Fruit fly (Drosophila melanogaster) whole organism, embryonic: ENCODE results near the gene CG32073.

Experiments used
- Atf3 ChIP-seq: fragments of 200-800 bp; sonication (Bioruptor generic); optimal IDR thresholded peaks from 3 replicates; lab custom pipeline; 2016; ENCODE audit warnings: missing biosample characterization, missing genetic modification characterization
- Atf6 ChIP-seq: fragments of 200-800 bp; sonication (Bioruptor generic); IDR thresholded peaks from 2 replicates; pipeline ENCODE4 v1.3.6; 2022; ENCODE audit warnings: missing biosample characterization, missing genetic modification characterization
- CG10267 ChIP-seq: fragments of 200-800 bp; sonication (Bioruptor generic); optimal IDR thresholded peaks from 2 replicates; lab custom pipeline; 2018; ENCODE audit warnings: missing biosample characterization, mild to moderate bottlenecking, missing genetic modification characterization, moderate library complexity
- CG10565 ChIP-seq: fragments of 200-800 bp; sonication (Bioruptor generic); optimal IDR thresholded peaks from 3 replicates; lab custom pipeline; 2016; ENCODE audit warnings: missing biosample characterization, mild to moderate bottlenecking, missing genetic modification characterization
- CG11085 ChIP-seq: fragments of 200-800 bp; sonication (Bioruptor generic); IDR thresholded peaks from 2 replicates; pipeline ENCODE4 v1.3.6; 2022; ENCODE audit warnings: missing biosample characterization, missing genetic modification characterization
- CG14050 ChIP-seq: fragments of 200-800 bp; sonication (Bioruptor generic); IDR thresholded peaks from 3 replicates; pipeline ENCODE4 v1.3.6; 2022; ENCODE audit warnings: missing biosample characterization, missing genetic modification characterization
- CG15696 ChIP-seq: fragments of 200-800 bp; sonication (Bioruptor generic); optimal IDR thresholded peaks from 2 replicates; lab custom pipeline; 2019; ENCODE audit warnings: missing biosample characterization, mild to moderate bottlenecking, missing genetic modification characterization, moderate library complexity
- CG17359 ChIP-seq: fragments of 200-800 bp; sonication (Bioruptor generic); optimal IDR thresholded peaks from 3 replicates; lab custom pipeline; 2018; ENCODE audit warnings: missing biosample characterization, mild to moderate bottlenecking, missing genetic modification characterization, moderate library complexity
- CG17612 ChIP-seq: fragments of 200-800 bp; sonication (Bioruptor generic); IDR thresholded peaks from 2 replicates; pipeline ENCODE4 v1.3.6; 2022; ENCODE audit warnings: missing biosample characterization, missing genetic modification characterization
- CG17912 ChIP-seq: fragments of 200-800 bp; sonication (Bioruptor generic); optimal IDR thresholded peaks from 2 replicates; lab custom pipeline; 2018; ENCODE audit warnings: missing biosample characterization, mild to moderate bottlenecking, missing genetic modification characterization
- CG2129 ChIP-seq: fragments of 200-800 bp; sonication (Bioruptor generic); IDR thresholded peaks from 2 replicates; pipeline ENCODE4 v1.3.6; 2022; ENCODE audit warnings: missing biosample characterization, missing genetic modification characterization; ENCODE audit not compliant: partially characterized antibody
- CG2889 ChIP-seq: fragments of 200-800 bp; sonication (Bioruptor generic); IDR thresholded peaks from 3 replicates; pipeline ENCODE4 v1.3.6; 2022; ENCODE audit warnings: missing biosample characterization, missing genetic modification characterization
- CG31224 ChIP-seq: fragments of 200-800 bp; sonication (Bioruptor generic); IDR thresholded peaks from 2 replicates; pipeline ENCODE4 v1.3.6; 2022; ENCODE audit warnings: missing biosample characterization, missing genetic modification characterization
- CG4328 ChIP-seq: fragments of 200-800 bp; sonication (Bioruptor generic); optimal IDR thresholded peaks from 3 replicates; lab custom pipeline; 2017; ENCODE audit warnings: missing biosample characterization, missing genetic modification reagents, missing genetic modification characterization
- CG4404 ChIP-seq: fragments of 200-800 bp; sonication (Bioruptor generic); IDR thresholded peaks from 2 replicates; pipeline ENCODE4 v1.3.6; 2022; ENCODE audit warnings: missing biosample characterization, missing genetic modification characterization
- CG6175 ChIP-seq: fragments of 200-800 bp; sonication (Bioruptor generic); IDR thresholded peaks from 3 replicates; pipeline ENCODE4 v1.3.6; 2022; ENCODE audit warnings: missing biosample characterization, missing genetic modification characterization
- CG6683 ChIP-seq: fragments of 200-800 bp; sonication (Bioruptor generic); optimal IDR thresholded peaks from 2 replicates; lab custom pipeline; 2017; ENCODE audit warnings: missing biosample characterization, mild to moderate bottlenecking, missing genetic modification characterization, missing genetic modification reagents
- CG7271 ChIP-seq: fragments of 200-800 bp; sonication (Bioruptor generic); optimal IDR thresholded peaks from 2 replicates; lab custom pipeline; 2018; ENCODE audit warnings: missing biosample characterization, mild to moderate bottlenecking, missing genetic modification characterization, moderate library complexity
- CG7928 ChIP-seq: fragments of 200-800 bp; sonication (Bioruptor generic); optimal IDR thresholded peaks from 2 replicates; lab custom pipeline; 2017; ENCODE audit warnings: missing biosample characterization, mild to moderate bottlenecking, missing genetic modification characterization
- CG9876 ChIP-seq: fragments of 200-800 bp; sonication (Bioruptor generic); optimal IDR thresholded peaks from 2 replicates; lab custom pipeline; 2016; ENCODE audit warnings: missing biosample characterization, missing genetic modification characterization
- Dbx ChIP-seq: fragments of 200-800 bp; sonication (Bioruptor generic); IDR thresholded peaks from 3 replicates; pipeline ENCODE4 v1.3.6; 2022; ENCODE audit warnings: missing biosample characterization, missing genetic modification characterization
- Drgx ChIP-seq: fragments of 200-800 bp; sonication (Bioruptor generic); IDR thresholded peaks from 2 replicates; pipeline ENCODE4 v1.3.6; 2022; ENCODE audit warnings: missing biosample characterization, missing genetic modification characterization
- Ets65A ChIP-seq: fragments of 200-800 bp; sonication (Bioruptor generic); peaks from one replicate; lab custom pipeline; 2016; ENCODE audit warnings: missing biosample characterization, missing genetic modification characterization
- HmgZ ChIP-seq: fragments of 200-800 bp; sonication (Bioruptor generic); optimal IDR thresholded peaks from 2 replicates; lab custom pipeline; 2018; ENCODE audit warnings: missing biosample characterization, mild to moderate bottlenecking, missing genetic modification characterization
- Jarid2 ChIP-seq: fragments of 200-800 bp; sonication (Bioruptor generic); optimal IDR thresholded peaks from 3 replicates; lab custom pipeline; 2017; ENCODE audit warnings: mild to moderate bottlenecking, missing biosample characterization, missing genetic modification reagents, missing genetic modification characterization
- Med ChIP-seq: fragments of 200-800 bp; sonication (Bioruptor generic); peaks from one replicate; lab custom pipeline; 2016; ENCODE audit warnings: missing biosample characterization, missing genetic modification characterization, mild to moderate bottlenecking, inconsistent platforms, moderate library complexity
- NFAT ChIP-seq: fragments of 200-800 bp; sonication (Bioruptor generic); IDR thresholded peaks from 2 replicates; pipeline ENCODE4 v1.3.6; 2022; ENCODE audit warnings: missing biosample characterization, missing genetic modification characterization
- Nf-YC ChIP-seq: fragments of 200-800 bp; optimal IDR thresholded peaks from 3 replicates; lab custom pipeline; 2019; ENCODE audit warnings: missing biosample characterization, mild to moderate bottlenecking, missing genetic modification characterization, moderate library complexity
- Pdp1 ChIP-seq, 2 experiments: fragments of 200-800 bp; sonication (Bioruptor generic); optimal IDR thresholded peaks; 3 replicates each; lab custom pipeline; 2016; ENCODE audit warnings: missing biosample characterization in 2 of 2, missing genetic modification characterization in 2 of 2, mild to moderate bottlenecking in 1 of 2, moderate library complexity in 1 of 2
- Rfx ChIP-seq: fragments of 200-800 bp; sonication (Bioruptor generic); IDR thresholded peaks from 2 replicates; pipeline ENCODE4 v1.3.6; 2022; ENCODE audit warnings: missing biosample characterization, missing genetic modification characterization
- Rx ChIP-seq: fragments of 200-800 bp; sonication (Bioruptor generic); IDR thresholded peaks from 2 replicates; pipeline ENCODE4 v1.3.6; 2022; ENCODE audit warnings: missing biosample characterization, missing genetic modification characterization
- Vsx1 ChIP-seq: fragments of 200-800 bp; sonication (Bioruptor generic); optimal IDR thresholded peaks from 2 replicates; lab custom pipeline; 2017; ENCODE audit warnings: missing biosample characterization, mild to moderate bottlenecking, missing genetic modification characterization, missing genetic modification reagents
- bowl ChIP-seq: fragments of 200-800 bp; sonication (Bioruptor generic); IDR thresholded peaks from 2 replicates; pipeline ENCODE4 v1.3.6; 2022; ENCODE audit warnings: missing biosample characterization, missing genetic modification characterization
- crp ChIP-seq, 2 experiments: fragments of 200-800 bp; sonication (Bioruptor generic); optimal IDR thresholded peaks; 2 replicates in 1 of 2; 3 replicates in 1 of 2; lab custom pipeline; 2017; ENCODE audit warnings: missing biosample characterization in 2 of 2, missing genetic modification characterization in 2 of 2, mild to moderate bottlenecking in 1 of 2, moderate library complexity in 1 of 2
- esg ChIP-seq: fragments of 200-800 bp; sonication (Bioruptor generic); conservative IDR thresholded peaks from 2 replicates; pipeline ENCODE4 v1.3.6; 2022; ENCODE audit warnings: missing biosample characterization, missing genetic modification characterization
- ewg ChIP-seq: fragments of 200-800 bp; sonication (Bioruptor generic); optimal IDR thresholded peaks from 3 replicates; lab custom pipeline; 2017; ENCODE audit warnings: mild to moderate bottlenecking, missing biosample characterization, missing genetic modification reagents, missing genetic modification characterization
- exex ChIP-seq: fragments of 200-800 bp; sonication (Bioruptor generic); optimal IDR thresholded peaks from 4 replicates; lab custom pipeline; 2018; ENCODE audit warnings: missing biosample characterization, mild to moderate bottlenecking, missing genetic modification characterization, moderate library complexity
- ftz-f1 ChIP-seq: fragments of 200-800 bp; sonication (Bioruptor generic); optimal IDR thresholded peaks from 2 replicates; lab custom pipeline; 2016; ENCODE audit warnings: missing biosample characterization, missing genetic modification characterization
- gem ChIP-seq: fragments of 200-800 bp; sonication (Bioruptor generic); optimal IDR thresholded peaks from 2 replicates; lab custom pipeline; 2019; ENCODE audit warnings: missing biosample characterization, mild to moderate bottlenecking, missing genetic modification characterization, moderate library complexity
- gro ChIP-seq: fragments of 200-800 bp; sonication (Bioruptor generic); optimal IDR thresholded peaks from 2 replicates; lab custom pipeline; 2016; ENCODE audit warnings: missing biosample characterization, missing genetic modification characterization
- gsb-n ChIP-seq: fragments of 200-800 bp; sonication (Bioruptor generic); optimal IDR thresholded peaks from 3 replicates; lab custom pipeline; 2018; ENCODE audit warnings: missing biosample characterization, mild to moderate bottlenecking, missing genetic modification characterization
- klu ChIP-seq: fragments of 200-800 bp; sonication (Bioruptor generic); IDR thresholded peaks from 2 replicates; pipeline ENCODE4 v1.3.6; 2022; ENCODE audit warnings: missing biosample characterization, missing genetic modification characterization
- otp ChIP-seq: fragments of 200-800 bp; sonication (Bioruptor generic); IDR thresholded peaks from 3 replicates; pipeline ENCODE4, ENCODE4 v1.3.6; 2022; ENCODE audit warnings: missing biosample characterization, missing genetic modification characterization
- prd ChIP-seq, 3 experiments: fragments of >200 bp in 2 of 3; fragments of 200-800 bp in 1 of 3; sonication (Bioruptor generic) in 1 of 3; optimal IDR thresholded peaks in 2 of 3; IDR thresholded peaks in 1 of 3; 2 replicates in 2 of 3; 3 replicates in 1 of 3; pipeline versions ENCODE4 v1.3.6 to Lab custom; 2017 to 2022; ENCODE audit warnings: missing biosample characterization in 1 of 3, missing genetic modification characterization in 1 of 3
- repo ChIP-seq: fragments of 200-800 bp; sonication (Bioruptor generic); optimal IDR thresholded peaks from 2 replicates; lab custom pipeline; 2016; ENCODE audit warnings: missing biosample characterization, missing genetic modification characterization
- slbo ChIP-seq: fragments of 200-800 bp; sonication (Bioruptor generic); IDR thresholded peaks from 2 replicates; pipeline ENCODE4 v1.3.6; 2022; ENCODE audit warnings: missing biosample characterization, missing genetic modification characterization
- slou ChIP-seq: fragments of 200-800 bp; sonication (Bioruptor generic); optimal IDR thresholded peaks from 3 replicates; lab custom pipeline; 2016; ENCODE audit warnings: missing biosample characterization, missing genetic modification characterization
- tna ChIP-seq: fragments of 200-800 bp; sonication (Bioruptor generic); IDR thresholded peaks from 2 replicates; pipeline ENCODE4 v1.3.6; 2022; ENCODE audit warnings: missing biosample characterization, missing genetic modification characterization; ENCODE audit not compliant: partially characterized antibody
- trh ChIP-seq: fragments of 200-800 bp; sonication (Bioruptor generic); optimal IDR thresholded peaks from 2 replicates; lab custom pipeline; 2016; ENCODE audit warnings: missing biosample characterization, missing genetic modification characterization
- yki ChIP-seq: fragments of >200 bp; optimal IDR thresholded peaks from 3 replicates; lab custom pipeline; 2018

CG32073 gene

DNA sequence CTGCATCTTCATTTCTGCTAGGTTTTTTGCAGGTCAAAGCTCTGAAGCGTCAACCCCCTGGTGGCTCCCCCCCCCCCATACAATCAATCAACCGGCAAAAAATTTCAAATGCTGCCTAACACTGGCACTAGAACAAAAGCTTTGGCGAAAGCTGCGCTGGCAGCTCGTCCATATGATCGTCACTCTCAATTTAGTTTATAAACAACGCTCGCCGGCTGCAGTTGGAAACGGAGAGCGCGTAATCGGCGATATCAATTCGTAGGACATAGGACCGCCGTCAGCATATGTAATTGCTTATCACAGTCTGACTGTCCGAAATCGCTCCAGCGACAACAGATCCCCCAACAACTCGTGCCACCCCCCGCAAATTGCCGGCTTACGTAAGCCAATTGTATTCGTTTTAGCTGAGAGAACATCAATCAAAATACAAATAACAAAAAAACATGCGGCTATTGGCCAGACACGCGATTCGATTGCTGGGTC lies 37.0 kb downstream of the CG32073 start, which contains the start of gene Mocs1 (continued):
- no peak for TF ChIP-seq CG4328 (GFP tag; lab: Kevin White, UChicago)
- TF ChIP-seq CG2129 (GFP tag; lab: Robert Waterston, UW), result no peak
- TF ChIP-seq Jarid2 (GFP tag; lab: Kevin White, UChicago), result peak; percentile 57
- TF ChIP-seq otp (GFP tag; lab: Robert Waterston, UW), result 0 out of 3 replicates have a peak, but pooled peaks have one; percentile 24
- no peak for TF ChIP-seq CG4404 (GFP tag; lab: Robert Waterston, UW)
- no peak for TF ChIP-seq CG14050
- no peak for TF ChIP-seq bowl (GFP tag; lab: Robert Waterston, UW)
- no peak for TF ChIP-seq esg (GFP tag; lab: Robert Waterston, UW)
- peak; percentile 2 for TF ChIP-seq CG17359
- TF ChIP-seq CG7271 (tag; lab: Kevin White, UChicago), result no peak
- peak; percentile 38 for TF ChIP-seq HmgZ (tag; lab: Kevin White, UChicago)
- TF ChIP-seq prd (optimal IDR thresholded peaks at IDR 0.05; lab: Kevin White, UChicago), result no peak
- TF ChIP-seq prd (GFP tag; IDR thresholded peaks at IDR 0.05; lab: Robert Waterston, UW), result no peak
- peak; percentile 32; the same call in 1 of the 3 replicates for TF ChIP-seq Dbx (GFP tag; lab: Robert Waterston, UW)
- TF ChIP-seq repo (GFP tag; lab: Kevin White, UChicago), result no peak
- TF ChIP-seq Drgx (GFP tag; lab: Robert Waterston, UW), result peak; percentile 53
- TF ChIP-seq klu (GFP tag; lab: Robert Waterston, UW), result no peak
- TF ChIP-seq yki, result no peak
- TF ChIP-seq NFAT (GFP tag; lab: Robert Waterston, UW), result peak; percentile 23; the same call in 1 of the 2 replicates
- TF ChIP-seq ftz-f1 (GFP tag; lab: Kevin White, UChicago), result peak; percentile 40
- TF ChIP-seq CG6175, result 0 out of 3 replicates have a peak, but pooled peaks have one; percentile 39
- no peak for TF ChIP-seq Atf3 (GFP tag; lab: Kevin White, UChicago)
- TF ChIP-seq CG10565 (GFP tag; lab: Kevin White, UChicago), result no peak
- no peak for TF ChIP-seq CG9876 (GFP tag; lab: Kevin White, UChicago)
- peak; percentile 2 for TF ChIP-seq CG6683 (GFP tag; lab: Kevin White, UChicago)
- TF ChIP-seq gem (tag; lab: Kevin White, UChicago), result no peak
- TF ChIP-seq Nf-YC, result peak; percentile 38
- TF ChIP-seq CG31224 (GFP tag; lab: Robert Waterston, UW), result no peak
- TF ChIP-seq CG17912 (GFP tag; lab: Kevin White, UChicago), result no peak
- TF ChIP-seq Med (GFP tag; lab: Kevin White, UChicago), result peak; percentile 75
- no peak for TF ChIP-seq Ets65A (GFP tag; lab: Kevin White, UChicago)
- TF ChIP-seq gro (GFP tag; lab: Kevin White, UChicago), result peak; percentile 15
- TF ChIP-seq crp (GFP tag; optimal IDR thresholded peaks at IDR 0.05; lab: Kevin White, UChicago), result peak in 1 of 2 experiments; percentile 77
- no peak for TF ChIP-seq exex
- TF ChIP-seq CG2889, result no peak
- 0 out of 2 replicates have a peak, but pooled peaks have one; percentile 43 for TF ChIP-seq Atf6
- TF ChIP-seq CG7928 (GFP tag; lab: Kevin White, UChicago), result no peak
- TF ChIP-seq Vsx1 (GFP tag; lab: Kevin White, UChicago), result no peak
- TF ChIP-seq CG11085, result peak; percentile 20; the same call in 1 of the 2 replicates
- no peak for TF ChIP-seq slou (GFP tag; lab: Kevin White, UChicago)
- no peak for TF ChIP-seq gsb-n (tag; lab: Kevin White, UChicago)
- TF ChIP-seq ewg (GFP tag; lab: Kevin White, UChicago), result no peak
- no peak for TF ChIP-seq CG15696 (tag; lab: Kevin White, UChicago)
- peak; percentile 11; the same call in 1 of the 2 replicates for TF ChIP-seq tna
- TF ChIP-seq Rx (GFP tag; lab: Robert Waterston, UW), result no peak
- TF ChIP-seq CG17612 (GFP tag; lab: Robert Waterston, UW), result no peak
- TF ChIP-seq slbo (GFP tag; lab: Robert Waterston, UW), result 0 out of 2 replicates have a peak, but pooled peaks have one; percentile 24
- no peak for TF ChIP-seq trh (GFP tag; lab: Kevin White, UChicago)
- peak in 1 of 2 experiments; percentile 96 for TF ChIP-seq Pdp1 (GFP tag; optimal IDR thresholded peaks at IDR 0.05; lab: Kevin White, UChicago)
- TF ChIP-seq CG10267, result peak; percentile 24
- TF ChIP-seq Rfx (GFP tag; lab: Robert Waterston, UW), result peak; percentile 62
